Fruit fly (Drosophila melanogaster) whole organism, prepupa: ENCODE data around the gene CG46434.

ENCODE experiments used
- Blimp-1 ChIP-seq: fragments of 200-800 bp; sonication (Bioruptor generic); optimal IDR thresholded peaks from 3 replicates; lab custom pipeline; 2017; ENCODE audit warnings: missing biosample characterization, missing genetic modification characterization, mild to moderate bottlenecking, moderate library complexity, missing genetic modification reagents
- CG10669 ChIP-seq: fragments of 200-800 bp; sonication (Bioruptor generic); optimal IDR thresholded peaks from 3 replicates; lab custom pipeline; 2018; ENCODE audit warnings: missing biosample characterization, mild to moderate bottlenecking, missing genetic modification characterization, moderate library complexity
- dsx ChIP-seq: fragments of 200-800 bp; optimal IDR thresholded peaks from 3 replicates; lab custom pipeline; 2019; ENCODE audit warnings: missing biosample characterization, mild to moderate bottlenecking, missing genetic modification characterization, moderate library complexity; ENCODE audit not compliant: poor library complexity, severe bottlenecking
- fd59A ChIP-seq: fragments of 200-800 bp; sonication (Bioruptor generic); optimal IDR thresholded peaks from 2 replicates; lab custom pipeline; 2017; ENCODE audit warnings: missing biosample characterization, mild to moderate bottlenecking, missing genetic modification characterization, missing genetic modification reagents
- topi ChIP-seq: fragments of 200-800 bp; sonication (Bioruptor generic); optimal IDR thresholded peaks from 3 replicates; lab custom pipeline; 2016; ENCODE audit warnings: missing biosample characterization, missing genetic modification characterization

DNA sequence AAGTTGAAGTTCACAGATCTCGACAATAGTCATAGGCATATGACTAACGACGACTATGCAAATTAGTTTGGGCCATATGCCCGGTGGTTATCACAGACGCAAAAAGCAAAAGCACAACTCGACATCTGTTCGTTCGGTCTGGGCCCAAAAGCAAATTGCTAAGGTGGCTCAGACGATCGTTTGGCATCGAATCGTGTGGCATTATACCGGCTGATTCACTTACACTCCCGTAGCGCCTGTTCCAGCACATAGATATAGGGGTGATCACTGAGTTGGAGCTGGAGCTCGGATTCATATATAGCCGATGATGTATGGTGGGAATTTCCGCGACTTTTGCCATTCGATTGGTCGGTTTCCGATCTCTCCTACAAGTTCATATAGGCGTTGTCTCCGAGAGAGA, 22.1 kb upstream of the CG46434 start:
- TF ChIP-seq topi, result no peak
- TF ChIP-seq dsx (GFP tag; lab: Kevin White, UChicago), result no peak
- no peak for TF ChIP-seq Blimp-1 (GFP tag; lab: Kevin White, UChicago)
- no peak for TF ChIP-seq fd59A
- no peak for TF ChIP-seq CG10669
